Fruit fly (Drosophila melanogaster) whole organism: ENCODE measurements around the gene Dim1.

Experiments used
- CG8478 ChIP-seq: fragments of >200 bp; optimal IDR thresholded peaks from 2 replicates; lab custom pipeline; 2018; ENCODE audit warnings: inconsistent platforms
- Dll ChIP-seq: fragments of >200 bp; optimal IDR thresholded peaks from 2 replicates; lab custom pipeline; 2017
- EcR ChIP-seq, 2 experiments: fragments of >200 bp; optimal IDR thresholded peaks; 2 replicates each; lab custom pipeline; 2017; ENCODE audit warnings: missing biosample characterization in 2 of 2, missing genetic modification characterization in 2 of 2, missing genetic modification reagents in 2 of 2
- pan ChIP-seq: fragments of >200 bp; optimal IDR thresholded peaks from 2 replicates; lab custom pipeline; 2017
- psq ChIP-seq: fragments of >200 bp; optimal IDR thresholded peaks from 2 replicates; lab custom pipeline; 2017
- usp ChIP-seq: fragments of >200 bp; optimal IDR thresholded peaks from 2 replicates; lab custom pipeline; 2017; ENCODE audit warnings: missing biosample characterization, missing genetic modification characterization, mixed read lengths

Gene Dim1

dm6 chr2L:4437487-4437886 lies 34.4 kb downstream of the Dim1 start, which contains the start of gene CG43056:
CG43056 (plus strand) TSS chr2L:4437787.
- no peak for TF ChIP-seq usp (GFP tag; lab: Kevin White, UChicago)
- TF ChIP-seq EcR (GFP tag; optimal IDR thresholded peaks at IDR 0.05; lab: Kevin White, UChicago) = no peak
- TF ChIP-seq CG8478 (lab: Kevin White, UChicago) = no peak
- no peak for TF ChIP-seq pan (lab: Kevin White, UChicago)
- no peak for TF ChIP-seq psq (lab: Kevin White, UChicago)
- no peak for TF ChIP-seq Dll (lab: Kevin White, UChicago)

- TF ChIP-seq pan (lab: Kevin White, UChicago) (no peak), psq (lab: Kevin White, UChicago) (no peak)
These were observed 38.1 kb downstream of the Dim1 start, which contains the start of gene CG15431 for dm6 chr2L:4440881-4441737. CG15431 (minus strand) TSS chr2L:4441282.

dm6 chr2L:4442010-4442587 lies 39.0 kb downstream of the Dim1 start, which contains the start of the genes Sfp24F and CG15432:
Sfp24F (minus strand) TSS chr2L:4442060.
CG15432 (plus strand) TSS chr2L:4442320.
- no peak for TF ChIP-seq usp (GFP tag; lab: Kevin White, UChicago)

- TF ChIP-seq Dll (lab: Kevin White, UChicago) (no peak), usp (GFP tag; lab: Kevin White, UChicago) (no peak), EcR (GFP tag; optimal IDR thresholded peaks at IDR 0.05; lab: Kevin White, UChicago) (no peak), pan (lab: Kevin White, UChicago) (no peak), CG8478 (lab: Kevin White, UChicago) (no peak), psq (lab: Kevin White, UChicago) (no peak)
These were observed 41.4 kb downstream of the Dim1 start, which contains the start of the genes morgue and Elp3 for dm6 chr2L:4444457-4444856. morgue (minus strand) TSS chr2L:4444680. Elp3 (plus strand) TSS chr2L:4444732.

- TF ChIP-seq usp (GFP tag; lab: Kevin White, UChicago) (no peak), Dll (lab: Kevin White, UChicago) (no peak), EcR (GFP tag; optimal IDR thresholded peaks at IDR 0.05; lab: Kevin White, UChicago) (no peak), pan (lab: Kevin White, UChicago) (no peak), CG8478 (lab: Kevin White, UChicago) (no peak), psq (lab: Kevin White, UChicago) (no peak)
These were observed 45.5 kb downstream of the Dim1 start, which contains the start of gene MFS18 for dm6 chr2L:4448582-4449016. MFS18 (minus strand) TSS chr2L:4448635.

dm6 chr2L:4452798-4453197 lies 49.7 kb downstream of the Dim1 start, which contains the start of gene CG15439:
CG15439 (minus strand) TSS chr2L:4453038.
- TF ChIP-seq Dll (lab: Kevin White, UChicago) = no peak
- no peak for TF ChIP-seq pan (lab: Kevin White, UChicago)
- no peak for TF ChIP-seq EcR (GFP tag; optimal IDR thresholded peaks at IDR 0.05; lab: Kevin White, UChicago)
- TF ChIP-seq usp (GFP tag; lab: Kevin White, UChicago) = no peak
- TF ChIP-seq CG8478 (lab: Kevin White, UChicago) = no peak
- no peak for TF ChIP-seq psq (lab: Kevin White, UChicago)
